Worm (Caenorhabditis elegans) whole organism, L2 larva: ENCODE results near the gene F49H12.3.

ENCODE experiments used
- ama-1 ChIP-seq: fragments of 150-350 bp; optimal IDR thresholded peaks from 2 replicates; lab custom pipeline; 2018; ENCODE audit warnings: inconsistent platforms
- elt-1 ChIP-seq: fragments of 150-350 bp; optimal IDR thresholded peaks from 2 replicates; lab custom pipeline; 2014; ENCODE audit warnings: missing biosample characterization, missing genetic modification characterization
- fos-1 ChIP-seq: fragments of 150-350 bp; optimal IDR thresholded peaks from 2 replicates; lab custom pipeline; 2014; ENCODE audit warnings: missing biosample characterization, missing genetic modification characterization
- lin-39 ChIP-seq: fragments of 150-350 bp; optimal IDR thresholded peaks from 2 replicates; lab custom pipeline; 2014; ENCODE audit warnings: missing biosample characterization, missing genetic modification reagents, missing genetic modification characterization
- mab-5 ChIP-seq: fragments of 150-350 bp; optimal IDR thresholded peaks from 2 replicates; lab custom pipeline; 2014; ENCODE audit warnings: missing biosample characterization, missing genetic modification characterization
- nhr-10 ChIP-seq: sonication (generic microtip); optimal IDR thresholded peaks from 2 replicates; lab custom pipeline; 2017; ENCODE audit warnings: missing biosample characterization, missing genetic modification characterization
- nhr-11 ChIP-seq: fragments of 150-350 bp; optimal IDR thresholded peaks from 2 replicates; lab custom pipeline; 2014; ENCODE audit warnings: missing biosample characterization, missing genetic modification characterization
- nhr-77 ChIP-seq: fragments of 150-350 bp; optimal IDR thresholded peaks from 2 replicates; lab custom pipeline; 2014; ENCODE audit warnings: missing biosample characterization, missing genetic modification characterization
- snpc-4 ChIP-seq: fragments of 150-350 bp; optimal IDR thresholded peaks from 2 replicates; lab custom pipeline; 2014; ENCODE audit warnings: missing biosample characterization, missing genetic modification characterization
- unc-39 ChIP-seq: fragments of 150-350 bp; optimal IDR thresholded peaks from 2 replicates; lab custom pipeline; 2014; ENCODE audit warnings: missing biosample characterization, missing genetic modification characterization
- unc-62 ChIP-seq: fragments of 150-350 bp; optimal IDR thresholded peaks from 2 replicates; lab custom pipeline; 2014; ENCODE audit warnings: missing biosample characterization, missing genetic modification reagents, missing genetic modification characterization

DNA sequence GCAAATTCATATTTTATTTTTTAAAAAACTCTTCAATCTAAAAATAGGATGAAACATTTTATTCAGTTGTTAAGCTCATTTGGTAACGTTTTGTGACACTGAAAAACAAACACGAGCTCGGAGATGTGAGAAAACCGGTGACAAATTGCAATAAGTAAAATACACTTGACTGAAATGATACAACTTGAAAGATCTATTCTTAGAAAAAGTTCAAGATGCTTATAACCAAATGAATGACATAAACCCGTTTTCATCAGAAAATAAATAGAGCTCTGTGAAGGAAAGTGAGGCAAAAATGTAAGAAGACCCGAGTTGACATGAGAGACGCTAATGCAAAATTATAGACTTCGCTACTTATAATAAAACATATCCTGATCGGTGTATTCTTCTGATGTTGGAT is 44.8 kb upstream of the F49H12.3 start, which contains the start of gene smex-2:
- TF ChIP-seq ama-1 (lab: Kevin White, UChicago) (no peak), nhr-10 (tag; lab: Kevin White, UChicago) (no peak), unc-62 (GFP tag; lab: Kevin White, UChicago) (no peak), elt-1 (tag; lab: Kevin White, UChicago) (no peak), unc-39 (no peak), lin-39 (tag; lab: Kevin White, UChicago) (no peak), snpc-4 (tag; lab: Kevin White, UChicago) (no peak), nhr-77 (tag; lab: Kevin White, UChicago) (no peak), fos-1 (tag; lab: Kevin White, UChicago) (no peak), mab-5 (tag; lab: Kevin White, UChicago) (no peak), nhr-11 (tag; lab: Kevin White, UChicago) (no peak)
